Worm (Caenorhabditis elegans) whole organism, mixed stage, embryonic: Measurements from ENCODE around the gene ZK666.12.

Source experiments
- nhr-28 ChIP-seq: fragments of 150-350 bp; optimal IDR thresholded peaks from 2 replicates; lab custom pipeline; 2014; ENCODE audit warnings: missing biosample characterization, missing genetic modification characterization
- nhr-76 ChIP-seq: sonication (generic microtip); optimal IDR thresholded peaks from 2 replicates; lab custom pipeline; 2017; ENCODE audit warnings: missing biosample characterization, missing genetic modification characterization
- unc-120 ChIP-seq: sonication (generic microtip); optimal IDR thresholded peaks from 2 replicates; lab custom pipeline; 2017; ENCODE audit warnings: missing genetic modification characterization, missing compliant biosample characterization; ENCODE audit not compliant: poor library complexity, severe bottlenecking

DNA sequence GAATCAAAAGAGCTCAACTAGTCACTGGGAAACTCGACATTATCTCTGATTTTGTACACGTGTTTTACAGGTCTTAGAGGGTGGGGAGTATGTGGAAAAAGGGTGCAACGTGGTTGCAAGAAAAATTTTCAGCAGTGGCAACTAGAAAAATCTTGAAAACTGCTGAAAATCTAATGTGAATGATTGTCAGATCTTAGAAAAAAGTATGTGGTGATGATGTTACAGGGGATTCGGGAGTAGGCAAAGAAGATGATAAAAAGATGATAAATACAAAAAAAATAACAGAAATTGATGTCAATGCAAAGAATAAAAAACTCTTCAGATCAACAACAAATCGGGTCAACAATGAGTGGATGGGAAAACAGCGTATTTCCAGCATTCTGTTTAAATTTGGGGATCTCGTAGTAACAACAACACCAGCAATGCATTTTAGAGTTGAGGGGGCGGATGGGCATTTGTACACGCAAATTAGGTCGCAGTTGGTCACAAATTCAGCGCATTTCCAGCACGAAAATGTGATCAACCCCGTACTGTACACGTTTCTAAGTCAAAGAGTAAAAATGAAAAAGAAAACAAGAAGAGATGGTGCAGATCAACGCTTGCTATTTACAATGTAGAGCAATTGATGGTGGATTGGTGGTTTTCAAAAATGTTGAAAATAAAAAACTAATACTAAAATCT lies 47.6 kb downstream of the ZK666.12 start:
- TF ChIP-seq unc-120 = no peak
- TF ChIP-seq nhr-76 = no peak
- no peak for TF ChIP-seq nhr-28 (tag; lab: Kevin White, UChicago)
